Fruit fly (Drosophila melanogaster) Kc167 (cell line): ENCODE results near the gene CG5664.

Source experiments
- Myc ChIP-seq: fragments of >200 bp; optimal IDR thresholded peaks from 2 replicates; lab custom pipeline; 2017; ENCODE audit warnings: missing external identifiers
- Sin3A ChIP-seq: fragments of >200 bp; optimal IDR thresholded peaks from 2 replicates; lab custom pipeline; 2018; ENCODE audit warnings: missing external identifiers
- h ChIP-seq: fragments of >200 bp; optimal IDR thresholded peaks from 3 replicates; lab custom pipeline; 2018; ENCODE audit warnings: missing external identifiers
- insv ChIP-seq: fragments of >200 bp; optimal IDR thresholded peaks from 3 replicates; lab custom pipeline; 2018; ENCODE audit warnings: missing external identifiers
- psq ChIP-seq: fragments of >200 bp; optimal IDR thresholded peaks from 2 replicates; lab custom pipeline; 2017; ENCODE audit warnings: missing external identifiers
- ttk ChIP-seq: sonication (Bioruptor generic); optimal IDR thresholded peaks from 2 replicates; lab custom pipeline; 2017; ENCODE audit warnings: missing external identifiers

CG5664 gene

dm6 chr3L:21416921-21417447, 24.2 kb downstream of the CG5664 start:
- TF ChIP-seq psq (lab: Kevin White, UChicago) (no peak), ttk (lab: Kevin White, UChicago) (no peak), insv (lab: Kevin White, UChicago) (no peak), Sin3A (no peak), h (lab: Kevin White, UChicago) (no peak), Myc (no peak)

- TF ChIP-seq ttk (lab: Kevin White, UChicago), result no peak
- no peak for TF ChIP-seq psq (lab: Kevin White, UChicago)
- no peak for TF ChIP-seq insv (lab: Kevin White, UChicago)
- TF ChIP-seq h (lab: Kevin White, UChicago), result no peak
- no peak for TF ChIP-seq Sin3A
- no peak for TF ChIP-seq Myc
Observed at dm6 chr3L:21414331-21414730, 26.8 kb downstream of the CG5664 start.

- TF ChIP-seq ttk (lab: Kevin White, UChicago) (no peak), insv (lab: Kevin White, UChicago) (no peak), psq (lab: Kevin White, UChicago) (no peak), h (lab: Kevin White, UChicago) (no peak), Sin3A (no peak), Myc (no peak)
Observed at dm6 chr3L:21412140-21412539, 29.0 kb downstream of the CG5664 start.

DNA sequence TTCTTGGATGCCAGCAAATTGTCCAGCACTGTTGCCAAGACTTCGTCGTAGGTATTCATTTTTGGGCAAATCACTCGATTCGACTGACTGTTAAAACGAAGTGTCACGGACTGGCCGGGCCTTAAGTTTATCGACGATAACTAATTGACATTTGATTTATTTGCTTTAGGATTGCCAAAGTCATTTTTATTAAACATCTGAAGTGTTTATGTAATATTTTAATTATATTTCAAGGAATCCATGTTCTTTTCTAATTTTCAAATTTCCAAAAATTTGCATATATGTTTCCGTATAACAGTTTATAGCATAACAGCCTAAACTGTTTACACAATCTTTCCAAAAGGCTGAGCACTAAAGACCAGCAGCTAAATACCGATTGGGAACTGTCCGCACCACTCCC, 34.5 kb downstream of the CG5664 start, which contains the start of gene sa:
Gene sa (minus strand): TSS at position 101 of the 400 bp plus-strand sequence.
- TF ChIP-seq Myc, result no peak
- no peak for TF ChIP-seq ttk (lab: Kevin White, UChicago)
- TF ChIP-seq Sin3A, result no peak
- no peak for TF ChIP-seq h (lab: Kevin White, UChicago)
- TF ChIP-seq insv (lab: Kevin White, UChicago), result no peak
- no peak for TF ChIP-seq psq (lab: Kevin White, UChicago)

- TF ChIP-seq insv (lab: Kevin White, UChicago), result no peak
- no peak for TF ChIP-seq Sin3A
- no peak for TF ChIP-seq h (lab: Kevin White, UChicago)
- TF ChIP-seq Myc, result no peak
- no peak for TF ChIP-seq ttk (lab: Kevin White, UChicago)
- no peak for TF ChIP-seq psq (lab: Kevin White, UChicago)
Observed at dm6 chr3L:21402552-21402951, 38.6 kb downstream of the CG5664 start.

- TF ChIP-seq insv (lab: Kevin White, UChicago) (no peak), psq (lab: Kevin White, UChicago) (no peak), ttk (lab: Kevin White, UChicago) (no peak), h (lab: Kevin White, UChicago) (no peak), Sin3A (no peak), Myc (no peak)
Observed at dm6 chr3L:21400206-21400605, 41.0 kb downstream of the CG5664 start.

DNA sequence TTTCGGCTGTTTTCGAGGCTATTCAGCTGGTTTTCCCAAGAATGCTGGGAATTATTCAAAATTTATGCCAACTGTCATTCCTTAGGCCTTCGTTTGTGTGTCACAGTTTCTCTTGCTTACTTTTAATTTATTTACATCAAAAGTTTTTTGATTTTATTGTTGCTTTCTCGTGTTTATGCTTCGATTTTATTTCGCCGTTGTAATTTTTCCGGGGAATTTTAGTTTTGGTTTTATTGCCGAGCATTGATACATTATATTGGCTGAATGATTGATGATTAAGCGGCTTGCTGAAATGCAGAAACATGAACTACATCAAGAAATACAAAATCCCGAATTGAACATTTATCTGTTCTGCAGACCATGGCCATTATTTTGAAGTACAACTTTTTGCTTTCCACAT, 43.0 kb downstream of the CG5664 start:
- TF ChIP-seq Myc (no peak), ttk (lab: Kevin White, UChicago) (no peak), h (lab: Kevin White, UChicago) (no peak), psq (lab: Kevin White, UChicago) (no peak), insv (lab: Kevin White, UChicago) (no peak), Sin3A (no peak)

dm6 chr3L:21390431-21390830, 50.7 kb downstream of the CG5664 start:
- TF ChIP-seq Sin3A (no peak), psq (lab: Kevin White, UChicago) (no peak), ttk (lab: Kevin White, UChicago) (no peak), h (lab: Kevin White, UChicago) (no peak), insv (lab: Kevin White, UChicago) (no peak)

DNA sequence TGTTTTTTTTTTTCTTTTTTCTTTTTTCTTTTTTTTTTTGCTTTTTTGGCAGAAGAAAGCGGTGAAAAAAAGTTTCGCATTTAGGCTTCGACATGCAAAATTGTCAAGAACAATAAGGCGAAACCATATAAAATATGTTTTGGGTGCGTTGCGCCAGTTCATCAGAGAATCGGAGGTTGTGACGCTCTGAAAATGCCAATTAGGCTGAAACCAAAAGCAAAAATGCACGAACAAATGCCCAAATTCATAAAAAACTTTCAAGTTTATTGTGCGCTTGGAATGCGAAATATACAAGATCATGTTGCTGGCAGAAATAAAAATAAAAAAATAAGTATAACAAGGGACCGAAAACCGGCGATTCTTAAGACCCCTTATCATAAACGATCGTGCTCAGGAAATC, 51.4 kb downstream of the CG5664 start:
- TF ChIP-seq psq (lab: Kevin White, UChicago) (no peak), Sin3A (no peak), ttk (lab: Kevin White, UChicago) (no peak), insv (lab: Kevin White, UChicago) (no peak), h (lab: Kevin White, UChicago) (no peak), Myc (no peak)

DNA sequence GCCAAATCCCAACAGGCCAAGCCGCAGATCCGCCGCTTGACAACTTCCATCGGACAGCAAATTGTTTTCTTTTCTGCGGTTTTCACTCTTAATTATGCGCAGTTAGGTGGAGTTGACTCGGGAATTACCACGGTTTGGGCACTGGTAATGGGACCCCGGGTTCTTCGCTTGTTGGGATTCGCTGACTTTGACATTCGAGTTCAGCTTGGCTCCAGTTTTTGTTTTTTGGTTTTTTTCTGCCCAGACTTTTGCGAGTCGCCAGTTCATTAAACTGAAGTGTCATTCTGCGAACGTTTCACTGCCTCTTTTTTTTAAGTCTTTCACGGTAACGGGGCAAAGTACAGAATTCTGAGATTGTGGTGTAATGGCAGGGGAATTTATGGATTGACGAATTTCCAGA, 52.3 kb downstream of the CG5664 start:
- TF ChIP-seq Sin3A, result no peak
- TF ChIP-seq ttk (lab: Kevin White, UChicago), result no peak
- TF ChIP-seq insv (lab: Kevin White, UChicago), result no peak
- TF ChIP-seq psq (lab: Kevin White, UChicago), result no peak
- TF ChIP-seq h (lab: Kevin White, UChicago), result no peak
- no peak for TF ChIP-seq Myc
